Worm (Caenorhabditis elegans) whole organism, L3 larva: Measurements from ENCODE around the gene F17E9.16.
A peak's percentile ranks its signal among the peaks of the same experiment; 100 is the strongest.

Experiments used
- R02D3.7 ChIP-seq: fragments of 150-350 bp; optimal IDR thresholded peaks from 2 replicates; lab custom pipeline; 2014; ENCODE audit warnings: missing biosample characterization, missing genetic modification characterization
- ZK546.5 ChIP-seq: sonication (generic microtip); optimal IDR thresholded peaks from 2 replicates; lab custom pipeline; 2017; ENCODE audit warnings: missing biosample characterization, missing genetic modification characterization
- aly-2 ChIP-seq: fragments of 150-350 bp; optimal IDR thresholded peaks from 2 replicates; lab custom pipeline; 2014; ENCODE audit warnings: missing biosample characterization, missing genetic modification characterization
- ama-1 ChIP-seq: fragments of 150-350 bp; optimal IDR thresholded peaks from 2 replicates; lab custom pipeline; 2018
- ceh-16 ChIP-seq: sonication (generic microtip); optimal IDR thresholded peaks from 2 replicates; lab custom pipeline; 2017; ENCODE audit warnings: missing biosample characterization, missing genetic modification characterization
- ceh-28 ChIP-seq: fragments of 150-350 bp; optimal IDR thresholded peaks from 2 replicates; lab custom pipeline; 2014; ENCODE audit warnings: missing biosample characterization, missing genetic modification reagents, missing genetic modification characterization
- ceh-82 ChIP-seq: fragments of 150-350 bp; optimal IDR thresholded peaks from 2 replicates; lab custom pipeline; 2014; ENCODE audit warnings: missing biosample characterization, missing genetic modification characterization
- ceh-9 ChIP-seq: sonication (generic microtip); optimal IDR thresholded peaks from 2 replicates; lab custom pipeline; 2018; ENCODE audit warnings: missing biosample characterization, missing genetic modification characterization
- daf-12 ChIP-seq: fragments of 150-350 bp; optimal IDR thresholded peaks from 2 replicates; lab custom pipeline; 2014; ENCODE audit warnings: missing biosample characterization, missing genetic modification reagents, missing genetic modification characterization
- egl-27 ChIP-seq: sonication (generic microtip); optimal IDR thresholded peaks from 4 replicates; lab custom pipeline; 2017; ENCODE audit warnings: missing biosample characterization, missing genetic modification reagents, missing genetic modification characterization
- egl-5 ChIP-seq: fragments of 150-350 bp; optimal IDR thresholded peaks from 2 replicates; lab custom pipeline; 2017; ENCODE audit warnings: missing biosample characterization, missing genetic modification reagents, missing genetic modification characterization, inconsistent platforms
- elt-1 ChIP-seq: fragments of 150-350 bp; optimal IDR thresholded peaks from 2 replicates; lab custom pipeline; 2014; ENCODE audit warnings: missing biosample characterization, missing genetic modification characterization
- elt-2 ChIP-seq: sonication (generic microtip); optimal IDR thresholded peaks from 2 replicates; lab custom pipeline; 2016; ENCODE audit warnings: missing genetic modification reagents, mild to moderate bottlenecking, missing genetic modification characterization, missing compliant biosample characterization
- elt-3 ChIP-seq, 3 experiments: fragments of 150-350 bp in 1 of 3; sonication (generic microtip) in 2 of 3; optimal IDR thresholded peaks; 2 replicates in 2 of 3; 4 replicates in 1 of 3; lab custom pipeline; 2014 to 2017; ENCODE audit warnings: missing biosample characterization in 3 of 3, missing genetic modification characterization in 3 of 3
- eor-1 ChIP-seq, 2 experiments: fragments of 150-350 bp; optimal IDR thresholded peaks; 2 replicates each; lab custom pipeline; 2014 to 2018; ENCODE audit warnings: missing biosample characterization in 2 of 2, missing genetic modification characterization in 2 of 2
- fkh-10 ChIP-seq: sonication (generic microtip); optimal IDR thresholded peaks from 2 replicates; lab custom pipeline; 2017; ENCODE audit warnings: missing biosample characterization, missing genetic modification reagents, missing genetic modification characterization
- fkh-2 ChIP-seq: fragments of 150-350 bp; optimal IDR thresholded peaks from 2 replicates; lab custom pipeline; 2014; ENCODE audit warnings: missing biosample characterization, missing genetic modification reagents, missing genetic modification characterization
- fos-1 ChIP-seq: fragments of 150-350 bp; optimal IDR thresholded peaks from 2 replicates; lab custom pipeline; 2014; ENCODE audit warnings: missing biosample characterization, missing genetic modification characterization
- hmg-11 ChIP-seq: sonication (generic microtip); optimal IDR thresholded peaks from 2 replicates; lab custom pipeline; 2016; ENCODE audit warnings: missing genetic modification characterization, missing compliant biosample characterization
- jun-1 ChIP-seq: fragments of 150-350 bp; optimal IDR thresholded peaks from 2 replicates; lab custom pipeline; 2014; ENCODE audit warnings: missing biosample characterization, missing genetic modification reagents, missing genetic modification characterization
- lin-15B ChIP-seq: fragments of 150-350 bp; optimal IDR thresholded peaks from 2 replicates; lab custom pipeline; 2014; ENCODE audit warnings: missing biosample characterization, missing genetic modification characterization
- lin-39 ChIP-seq: fragments of 150-350 bp; optimal IDR thresholded peaks from 2 replicates; lab custom pipeline; 2018; ENCODE audit warnings: missing biosample characterization, missing genetic modification reagents, missing genetic modification characterization
- lsy-12 ChIP-seq: sonication (generic microtip); optimal IDR thresholded peaks from 2 replicates; lab custom pipeline; 2016; ENCODE audit warnings: mild to moderate bottlenecking, missing genetic modification characterization, missing compliant biosample characterization
- mdl-1 ChIP-seq: fragments of 150-350 bp; optimal IDR thresholded peaks from 2 replicates; lab custom pipeline; 2014; ENCODE audit warnings: missing biosample characterization, missing genetic modification characterization
- mml-1 ChIP-seq: fragments of 150-350 bp; sonication (generic microtip); optimal IDR thresholded peaks from 3 replicates; lab custom pipeline; 2014; ENCODE audit warnings: missing biosample characterization, missing genetic modification characterization
- nfya-1 ChIP-seq: sonication (generic microtip); optimal IDR thresholded peaks from 2 replicates; lab custom pipeline; 2017; ENCODE audit warnings: missing genetic modification characterization, mild to moderate bottlenecking, missing compliant biosample characterization, antibody characterized with exemption, moderate library complexity; ENCODE audit not compliant: insufficient read depth
- nhr-11 ChIP-seq: fragments of 150-350 bp; optimal IDR thresholded peaks from 2 replicates; lab custom pipeline; 2014; ENCODE audit warnings: missing biosample characterization, missing genetic modification characterization
- nhr-12 ChIP-seq: fragments of 150-350 bp; optimal IDR thresholded peaks from 2 replicates; lab custom pipeline; 2014; ENCODE audit warnings: missing biosample characterization, missing genetic modification characterization
- nhr-23 ChIP-seq: fragments of 150-350 bp; optimal IDR thresholded peaks from 2 replicates; lab custom pipeline; 2014; ENCODE audit warnings: missing biosample characterization, missing genetic modification reagents, missing genetic modification characterization
- nhr-237 ChIP-seq: fragments of 150-350 bp; optimal IDR thresholded peaks from 2 replicates; lab custom pipeline; 2014; ENCODE audit warnings: missing biosample characterization, missing genetic modification characterization
- nhr-25 ChIP-seq: sonication (generic microtip); optimal IDR thresholded peaks from 2 replicates; lab custom pipeline; 2017; ENCODE audit warnings: missing biosample characterization, missing genetic modification characterization
- nhr-28 ChIP-seq: fragments of 150-350 bp; optimal IDR thresholded peaks from 2 replicates; lab custom pipeline; 2014; ENCODE audit warnings: missing biosample characterization, missing genetic modification characterization
- nhr-43 ChIP-seq: sonication (generic microtip); optimal IDR thresholded peaks from 2 replicates; lab custom pipeline; 2016; ENCODE audit warnings: mild to moderate bottlenecking, missing genetic modification characterization, missing compliant biosample characterization; ENCODE audit not compliant: poor library complexity, severe bottlenecking
- nhr-67 ChIP-seq: fragments of 150-350 bp; optimal IDR thresholded peaks from 2 replicates; lab custom pipeline; 2014; ENCODE audit warnings: missing biosample characterization, missing genetic modification characterization
- nhr-76 ChIP-seq: fragments of 150-350 bp; sonication (generic microtip); optimal IDR thresholded peaks from 5 replicates; lab custom pipeline; 2014; ENCODE audit warnings: missing biosample characterization, missing genetic modification characterization
- nhr-77 ChIP-seq: fragments of 150-350 bp; optimal IDR thresholded peaks from 2 replicates; lab custom pipeline; 2014; ENCODE audit warnings: missing biosample characterization, missing genetic modification characterization
- pha-4 ChIP-seq: fragments of 150-350 bp; optimal IDR thresholded peaks from 2 replicates; lab custom pipeline; 2014; ENCODE audit warnings: missing biosample characterization, missing genetic modification reagents, missing genetic modification characterization
- pqm-1 ChIP-seq: fragments of 150-350 bp; optimal IDR thresholded peaks from 2 replicates; lab custom pipeline; 2017; ENCODE audit warnings: missing biosample characterization, missing genetic modification characterization, inconsistent platforms
- sea-2 ChIP-seq: fragments of 150-350 bp; sonication (generic microtip); optimal IDR thresholded peaks from 4 replicates; lab custom pipeline; 2014; ENCODE audit warnings: missing biosample characterization, missing genetic modification reagents, missing genetic modification characterization
- skn-1 ChIP-seq: fragments of 150-350 bp; optimal IDR thresholded peaks from 2 replicates; lab custom pipeline; 2014; ENCODE audit warnings: missing biosample characterization, missing genetic modification characterization
- snpc-4 ChIP-seq: fragments of 150-350 bp; optimal IDR thresholded peaks from 2 replicates; lab custom pipeline; 2014; ENCODE audit warnings: missing biosample characterization, missing genetic modification characterization
- tbx-2 ChIP-seq: sonication (generic microtip); optimal IDR thresholded peaks from 2 replicates; lab custom pipeline; 2016; ENCODE audit warnings: mild to moderate bottlenecking, missing genetic modification characterization, missing compliant biosample characterization
- unc-39 ChIP-seq: sonication (generic microtip); optimal IDR thresholded peaks from 4 replicates; lab custom pipeline; 2017; ENCODE audit warnings: missing biosample characterization, missing genetic modification characterization
- unc-62 ChIP-seq: fragments of 150-350 bp; sonication (generic microtip); optimal IDR thresholded peaks from 4 replicates; lab custom pipeline; 2014; ENCODE audit warnings: missing biosample characterization, missing genetic modification reagents, missing genetic modification characterization
- zag-1 ChIP-seq: fragments of 150-350 bp; optimal IDR thresholded peaks from 2 replicates; lab custom pipeline; 2014; ENCODE audit warnings: missing biosample characterization, missing genetic modification characterization
- ztf-11 ChIP-seq: fragments of 150-350 bp; optimal IDR thresholded peaks from 2 replicates; lab custom pipeline; 2014; ENCODE audit warnings: missing biosample characterization, missing genetic modification characterization
- ztf-4 ChIP-seq: fragments of 150-350 bp; optimal IDR thresholded peaks from 2 replicates; lab custom pipeline; 2014; ENCODE audit warnings: missing biosample characterization, missing genetic modification characterization

The F17E9.16 gene

ce11 chrIV:8369135-8369534, 17.0 kb downstream of the F17E9.16 start, which contains the start of gene D2096.6:
Gene D2096.6, minus strand, starts transcription at chrIV:8369235.
- TF ChIP-seq fkh-10 (GFP tag; lab: Kevin White, UChicago) (no peak), nhr-76 (no peak), nhr-237 (tag; lab: Kevin White, UChicago) (no peak), zag-1 (tag; lab: Kevin White, UChicago) (no peak), lin-15B (tag; lab: Kevin White, UChicago) (no peak), unc-62 (no peak), sea-2 (GFP tag; lab: Kevin White, UChicago) (no peak), ceh-82 (no peak), pqm-1 (tag; lab: Kevin White, UChicago) (no peak), egl-27 (no peak), nhr-43 (tag; lab: Kevin White, UChicago) (no peak), nhr-11 (tag; lab: Kevin White, UChicago) (no peak), mml-1 (no peak), nhr-25 (no peak), elt-3 (tag; optimal IDR thresholded peaks at IDR 0.05; lab: Kevin White, UChicago) (no peak), nhr-77 (tag; lab: Kevin White, UChicago) (no peak)

- no peak for TF ChIP-seq ceh-9 (tag; lab: Kevin White, UChicago)
- TF ChIP-seq elt-1 (tag; lab: Kevin White, UChicago) = no peak
- no peak for TF ChIP-seq nhr-237 (tag; lab: Kevin White, UChicago)
- TF ChIP-seq nhr-76 = no peak
- no peak for TF ChIP-seq mdl-1
- peak; percentile 63 for TF ChIP-seq snpc-4 (tag; lab: Kevin White, UChicago)
- peak; percentile 88 for TF ChIP-seq pha-4 (tag; lab: Kevin White, UChicago)
- TF ChIP-seq nhr-67 (tag; lab: Kevin White, UChicago) = no peak
- TF ChIP-seq elt-3 (tag; optimal IDR thresholded peaks at IDR 0.05; lab: Kevin White, UChicago) = no peak
- TF ChIP-seq lin-15B (tag; lab: Kevin White, UChicago) = peak; percentile 59
- no peak for TF ChIP-seq ceh-16 (tag; lab: Kevin White, UChicago)
- peak; percentile 57 for TF ChIP-seq skn-1
- TF ChIP-seq eor-1 (tag; optimal IDR thresholded peaks at IDR 0.05; lab: Kevin White, UChicago) = no peak
- TF ChIP-seq nhr-77 (tag; lab: Kevin White, UChicago) = no peak
- TF ChIP-seq daf-12 (tag; lab: Kevin White, UChicago) = no peak
- TF ChIP-seq nhr-12 (tag; lab: Kevin White, UChicago) = no peak
- TF ChIP-seq hmg-11 = no peak
- peak; percentile 30 for TF ChIP-seq ztf-4 (tag; lab: Kevin White, UChicago)
- peak; percentile 72 for TF ChIP-seq pqm-1 (tag; lab: Kevin White, UChicago)
- no peak for TF ChIP-seq ztf-11 (tag; lab: Kevin White, UChicago)
- TF ChIP-seq egl-27 = peak; percentile 7
- no peak for TF ChIP-seq aly-2
- TF ChIP-seq fkh-10 (GFP tag; lab: Kevin White, UChicago) = no peak
- peak; percentile 59 for TF ChIP-seq nhr-25
- no peak for TF ChIP-seq sea-2 (GFP tag; lab: Kevin White, UChicago)
- TF ChIP-seq nhr-11 (tag; lab: Kevin White, UChicago) = no peak
- TF ChIP-seq ceh-82 = peak; percentile 18
- TF ChIP-seq tbx-2 (tag; lab: Kevin White, UChicago) = peak; percentile 59
- TF ChIP-seq ZK546.5 (tag; lab: Kevin White, UChicago) = no peak
- no peak for TF ChIP-seq unc-62
- TF ChIP-seq nfya-1 (tag; lab: Kevin White, UChicago) = peak; percentile 80
- peak; percentile 79 for TF ChIP-seq R02D3.7 (tag; lab: Kevin White, UChicago)
- TF ChIP-seq nhr-43 (tag; lab: Kevin White, UChicago) = peak; percentile 81
- TF ChIP-seq zag-1 (tag; lab: Kevin White, UChicago) = no peak
- TF ChIP-seq fkh-2 (tag; lab: Kevin White, UChicago) = no peak
- peak; percentile 71 for TF ChIP-seq egl-5 (tag; lab: Kevin White, UChicago)
- TF ChIP-seq unc-39 (tag; lab: Kevin White, UChicago) = no peak
- TF ChIP-seq mml-1 = no peak
- no peak for TF ChIP-seq nhr-28
- TF ChIP-seq lin-39 = peak; percentile 90
- peak; percentile 56 for TF ChIP-seq nhr-23 (tag; lab: Kevin White, UChicago)
- no peak for TF ChIP-seq fos-1
- TF ChIP-seq lsy-12 (tag; lab: Kevin White, UChicago) = peak; percentile 79
- TF ChIP-seq elt-2 (tag; lab: Kevin White, UChicago) = peak; percentile 66
- no peak for TF ChIP-seq ceh-28 (tag; lab: Kevin White, UChicago)
- TF ChIP-seq ama-1 (lab: Kevin White, UChicago) = peak; percentile 84
- TF ChIP-seq jun-1 (tag; lab: Kevin White, UChicago) = peak; percentile 55
These were observed 23.2 kb downstream of the F17E9.16 start for ce11 chrIV:8375381-8375780.
